Worm (Caenorhabditis elegans) whole organism, L4/young adult: Measurements from ENCODE around the gene R10E11.6.
A peak's percentile ranks its signal among the peaks of the same experiment; 100 is the strongest.

Source experiments
- W03F9.2 ChIP-seq: fragments of 150-350 bp; optimal IDR thresholded peaks from 2 replicates; lab custom pipeline; 2014; ENCODE audit warnings: missing biosample characterization, missing genetic modification characterization
- dao-5 ChIP-seq: sonication (generic microtip); optimal IDR thresholded peaks from 2 replicates; lab custom pipeline; 2016; ENCODE audit warnings: missing genotype, missing genetic modification characterization, moderate library complexity, missing compliant biosample characterization
- him-1 ChIP-seq: sonication (generic microtip); optimal IDR thresholded peaks from 2 replicates; lab custom pipeline; 2016; ENCODE audit warnings: missing genotype, missing genetic modification reagents, missing genetic modification characterization, missing compliant biosample characterization

R10E11.6 gene

ce11 chrIII:9780254-9780653 is 2.6 kb upstream of the R10E11.6 start, which contains the start of gene sqv-3:
sqv-3 (minus strand) TSS chrIII:9780354.
- TF ChIP-seq dao-5 (tag; lab: Kevin White, UChicago): no peak
- no peak for TF ChIP-seq him-1 (tag; lab: Kevin White, UChicago)
- no peak for TF ChIP-seq W03F9.2 (tag; lab: Kevin White, UChicago)

ce11 chrIII:9780665-9781304 is 2.0 kb upstream of the R10E11.6 start, which contains the start of gene vha-1:
vha-1 (plus strand) TSS chrIII:9781254.
- no peak for TF ChIP-seq dao-5 (tag; lab: Kevin White, UChicago)
- peak; percentile 63 for TF ChIP-seq him-1 (tag; lab: Kevin White, UChicago)
- peak; percentile 87 for TF ChIP-seq W03F9.2 (tag; lab: Kevin White, UChicago)

- TF ChIP-seq him-1 (tag; lab: Kevin White, UChicago): no peak
- TF ChIP-seq dao-5 (tag; lab: Kevin White, UChicago): no peak
- no peak for TF ChIP-seq W03F9.2 (tag; lab: Kevin White, UChicago)
Observed at ce11 chrIII:9782011-9782436, 782 bp upstream of the R10E11.6 start, which contains the start of gene vha-2. vha-2 (plus strand) TSS chrIII:9782164.

ce11 chrIII:9783133-9783590 is 356 bp downstream of the R10E11.6 start:
- TF ChIP-seq W03F9.2 (tag; lab: Kevin White, UChicago) (no peak), dao-5 (tag; lab: Kevin White, UChicago) (no peak), him-1 (tag; lab: Kevin White, UChicago) (no peak)

ce11 chrIII:9786776-9787175 is 4.0 kb downstream of the R10E11.6 start:
- TF ChIP-seq dao-5 (tag; lab: Kevin White, UChicago) (no peak), him-1 (tag; lab: Kevin White, UChicago) (no peak), W03F9.2 (tag; lab: Kevin White, UChicago) (no peak)

- no peak for TF ChIP-seq W03F9.2 (tag; lab: Kevin White, UChicago)
- no peak for TF ChIP-seq him-1 (tag; lab: Kevin White, UChicago)
- no peak for TF ChIP-seq dao-5 (tag; lab: Kevin White, UChicago)
Observed at ce11 chrIII:9789083-9789482, 6.3 kb downstream of the R10E11.6 start.

ce11 chrIII:9789607-9790073 is 6.8 kb downstream of the R10E11.6 start, which contains the start of gene R10E11.5:
R10E11.5 (minus strand) TSS chrIII:9789657.
- TF ChIP-seq W03F9.2 (tag; lab: Kevin White, UChicago) (no peak), him-1 (tag; lab: Kevin White, UChicago) (no peak), dao-5 (tag; lab: Kevin White, UChicago) (no peak)

ce11 chrIII:9793592-9794417 is 11.0 kb downstream of the R10E11.6 start, which contains the start of the genes R10E11.9 and mcm-6:
R10E11.9 (minus strand) TSS chrIII:9793642.
mcm-6 (plus strand) TSS chrIII:9794367.
- TF ChIP-seq him-1 (tag; lab: Kevin White, UChicago): no peak
- no peak for TF ChIP-seq dao-5 (tag; lab: Kevin White, UChicago)
- no peak for TF ChIP-seq W03F9.2 (tag; lab: Kevin White, UChicago)

ce11 chrIII:9796448-9796847 is 13.6 kb downstream of the R10E11.6 start, which contains the start of gene srxa-10:
srxa-10 (minus strand) TSS chrIII:9796548.
- TF ChIP-seq dao-5 (tag; lab: Kevin White, UChicago): no peak
- TF ChIP-seq him-1 (tag; lab: Kevin White, UChicago): no peak
- TF ChIP-seq W03F9.2 (tag; lab: Kevin White, UChicago): no peak

- no peak for TF ChIP-seq W03F9.2 (tag; lab: Kevin White, UChicago)
- no peak for TF ChIP-seq dao-5 (tag; lab: Kevin White, UChicago)
- TF ChIP-seq him-1 (tag; lab: Kevin White, UChicago): no peak
Observed at ce11 chrIII:9798478-9799157, 15.8 kb downstream of the R10E11.6 start, which contains the start of gene ZK632.2. ZK632.2 (plus strand) TSS chrIII:9799107.

- TF ChIP-seq W03F9.2 (tag; lab: Kevin White, UChicago) (no peak), him-1 (tag; lab: Kevin White, UChicago) (no peak)
Observed at ce11 chrIII:9802045-9802444, 19.2 kb downstream of the R10E11.6 start.

ce11 chrIII:9804997-9805610 is 22.3 kb downstream of the R10E11.6 start, which contains the start of gene riok-3:
riok-3 (minus strand) TSS chrIII:9805011.
- TF ChIP-seq dao-5 (tag; lab: Kevin White, UChicago) (no peak), him-1 (tag; lab: Kevin White, UChicago) (no peak), W03F9.2 (tag; lab: Kevin White, UChicago) (no peak)
